Fruit fly (Drosophila melanogaster): ENCODE results near the gene CG31777.

The CG31777 gene

DNA sequence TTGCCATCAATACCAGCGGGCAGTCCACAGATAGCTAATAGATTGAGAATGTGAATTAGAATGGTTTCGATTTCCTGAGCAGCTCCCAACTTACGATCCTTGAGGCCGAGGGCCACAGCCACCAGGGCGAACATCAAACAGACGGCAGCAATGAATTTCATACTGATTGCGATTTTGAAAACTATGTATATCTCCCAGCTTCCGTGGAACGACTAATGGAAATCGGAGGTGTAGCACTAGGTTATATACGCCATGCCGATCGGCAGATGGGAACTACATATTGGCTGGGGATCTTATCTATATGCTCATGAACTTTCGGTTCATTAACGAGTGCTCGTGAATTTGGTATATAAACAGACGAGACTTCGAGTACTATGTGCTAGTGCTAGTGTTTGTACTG, 10.4 kb downstream of the CG31777 start, which contains the start of gene IM33:
IM33 (minus strand) TSS at position 221 of the 400 bp plus-strand sequence.
- TF ChIP-seq sv (GFP tag; optimal IDR thresholded peaks at IDR 0.05) = no peak
- no peak for TF ChIP-seq Sp1 (GFP tag; optimal IDR thresholded peaks at IDR 0.05)
- no peak for TF ChIP-seq N (GFP tag; optimal IDR thresholded peaks at IDR 0.05)
- TF ChIP-seq fru (GFP tag; optimal IDR thresholded peaks at IDR 0.05) = no peak
- no peak for TF ChIP-seq Rel (GFP tag; optimal IDR thresholded peaks at IDR 0.05)
- TF ChIP-seq Rel (tag; optimal IDR thresholded peaks at IDR 0.05) = no peak
- no peak for TF ChIP-seq foxo (GFP tag; optimal IDR thresholded peaks at IDR 0.05)
- no peak for TF ChIP-seq CG9705 (GFP tag; optimal IDR thresholded peaks at IDR 0.05)
- no peak for TF ChIP-seq h (GFP tag; optimal IDR thresholded peaks at IDR 0.05)
- no peak for TF ChIP-seq Hr83 (GFP tag; optimal IDR thresholded peaks at IDR 0.05; ENCODE audit: poor library complexity, severe bottlenecking)
- no peak for TF ChIP-seq Vsx2 (GFP tag; optimal IDR thresholded peaks at IDR 0.05; ENCODE audit: partially characterized antibody)
- TF ChIP-seq lola (GFP tag; optimal IDR thresholded peaks at IDR 0.05) = no peak
- no peak for TF ChIP-seq HLH106 (tag; optimal IDR thresholded peaks at IDR 0.05)
- no peak for TF ChIP-seq brk (GFP tag; optimal IDR thresholded peaks at IDR 0.05)
- no peak for TF ChIP-seq br (GFP tag; optimal IDR thresholded peaks at IDR 0.05)

DNA sequence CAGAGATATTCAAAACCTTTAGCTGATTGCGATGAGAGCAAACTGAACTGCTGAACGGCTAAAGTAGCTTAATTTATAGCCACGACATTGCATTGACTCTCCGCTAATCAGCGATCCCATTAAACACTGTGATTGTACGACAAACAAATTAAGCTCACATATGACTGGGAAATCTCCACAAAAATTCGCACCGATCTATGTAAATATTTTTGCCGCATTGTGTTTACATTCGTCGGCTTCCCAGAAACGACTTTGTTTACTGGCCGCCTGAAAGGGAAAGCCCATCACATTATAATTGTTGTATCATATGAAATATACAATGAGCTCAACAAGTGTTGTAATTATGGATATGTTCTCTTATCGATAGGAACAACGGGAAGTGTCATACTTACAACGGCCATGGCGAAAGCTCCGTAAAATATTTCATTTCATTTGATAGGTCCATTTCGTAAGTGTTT, 11.5 kb downstream of the CG31777 start, which contains the start of gene CG16713:
CG16713 (minus strand) TSS at position 51 of the 458 bp plus-strand sequence.
- TF ChIP-seq Rel (GFP tag; optimal IDR thresholded peaks at IDR 0.05) (no peak), Rel (tag; optimal IDR thresholded peaks at IDR 0.05) (peak; percentile 96), OdsH (GFP tag; optimal IDR thresholded peaks at IDR 0.05) (no peak)

dm6 chr2L:3694920-3695319, 11.9 kb downstream of the CG31777 start, which contains the start of gene CG43165:
Gene CG43165 (minus strand): TSS chr2L:3695020.
- TF ChIP-seq dsf (GFP tag; optimal IDR thresholded peaks at IDR 0.05; ENCODE audit: borderline replicate concordance) = no peak
- no peak for TF ChIP-seq OdsH (GFP tag; optimal IDR thresholded peaks at IDR 0.05)
- no peak for TF ChIP-seq Mio (GFP tag; optimal IDR thresholded peaks at IDR 0.05)
- TF ChIP-seq br (GFP tag; optimal IDR thresholded peaks at IDR 0.05) = no peak
- TF ChIP-seq tai (GFP tag; optimal IDR thresholded peaks at IDR 0.05) = no peak
- no peak for TF ChIP-seq sv (GFP tag; optimal IDR thresholded peaks at IDR 0.05)
- TF ChIP-seq N (GFP tag; optimal IDR thresholded peaks at IDR 0.05) = no peak
- no peak for TF ChIP-seq jim (GFP tag; optimal IDR thresholded peaks at IDR 0.05)
- no peak for TF ChIP-seq dmrt93B (GFP tag; optimal IDR thresholded peaks at IDR 0.05)
- no peak for TF ChIP-seq Hnf4 (GFP tag; optimal IDR thresholded peaks at IDR 0.05)
- TF ChIP-seq ey (GFP tag; optimal IDR thresholded peaks at IDR 0.05) = no peak
- no peak for TF ChIP-seq Sp1 (GFP tag; optimal IDR thresholded peaks at IDR 0.05)
- TF ChIP-seq Hr83 (GFP tag; optimal IDR thresholded peaks at IDR 0.05; ENCODE audit: poor library complexity, severe bottlenecking) = no peak

DNA sequence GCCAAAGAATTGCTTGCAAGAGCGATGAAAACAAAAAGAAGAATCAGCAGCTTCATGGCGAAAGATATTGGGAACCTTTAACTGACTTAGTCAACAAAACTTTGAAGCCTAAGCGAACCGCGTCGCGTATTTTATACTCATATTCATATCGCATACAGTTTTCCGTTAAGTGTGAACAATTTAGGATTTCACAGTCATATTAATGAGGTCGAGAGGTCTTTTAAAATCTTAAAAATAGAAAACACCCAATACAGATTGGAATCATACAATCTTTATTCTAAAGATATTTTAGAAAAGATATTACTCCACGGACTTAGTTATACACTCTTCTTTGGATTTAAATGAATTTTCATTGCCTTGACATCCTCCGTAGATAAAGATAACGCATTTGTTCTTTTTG, 13.1 kb downstream of the CG31777 start, which contains the start of gene Acp24A4:
Acp24A4 (minus strand) TSS at position 101 of the 400 bp plus-strand sequence.
- no peak for TF ChIP-seq sage (GFP tag; optimal IDR thresholded peaks at IDR 0.05)
- no peak for TF ChIP-seq Hnf4 (GFP tag; optimal IDR thresholded peaks at IDR 0.05)
- no peak for TF ChIP-seq OdsH (GFP tag; optimal IDR thresholded peaks at IDR 0.05)

- TF ChIP-seq Rel (GFP tag; optimal IDR thresholded peaks at IDR 0.05) (no peak), Rel (tag; optimal IDR thresholded peaks at IDR 0.05) (no peak), Sp1 (GFP tag; optimal IDR thresholded peaks at IDR 0.05) (no peak), h (GFP tag; optimal IDR thresholded peaks at IDR 0.05) (no peak), sv (GFP tag; optimal IDR thresholded peaks at IDR 0.05) (no peak), jim (GFP tag; optimal IDR thresholded peaks at IDR 0.05) (no peak), HLH106 (tag; optimal IDR thresholded peaks at IDR 0.05) (no peak)
Observed at dm6 chr2L:3693082-3693481, 13.8 kb downstream of the CG31777 start, which contains the start of gene CG3513. Gene CG3513 (minus strand): TSS chr2L:3693182.

dm6 chr2L:3692466-3692865, 14.4 kb downstream of the CG31777 start, which contains the start of gene CG16704:
Gene CG16704 (minus strand): TSS chr2L:3692587.
- TF ChIP-seq Rel (GFP tag; optimal IDR thresholded peaks at IDR 0.05) (no peak), Rel (tag; optimal IDR thresholded peaks at IDR 0.05) (peak; percentile 23), fru (GFP tag; optimal IDR thresholded peaks at IDR 0.05) (no peak), br (GFP tag; optimal IDR thresholded peaks at IDR 0.05) (no peak)

dm6 chr2L:3685139-3685851, 21.6 kb downstream of the CG31777 start:
- TF ChIP-seq foxo (GFP tag; optimal IDR thresholded peaks at IDR 0.05) (no peak), lola (GFP tag; optimal IDR thresholded peaks at IDR 0.05) (no peak)

Data from whole organism, wandering third instar larva.